Worm (Caenorhabditis elegans) whole organism, L4 larva: Measurements from ENCODE around the gene metr-1.

Experiments used
- F44E2.7 ChIP-seq: fragments of 200-800 bp; sonication (Bioruptor generic); IDR thresholded peaks from 2 replicates; pipeline ENCODE4 v2.1.2; 2022; ENCODE audit warnings: missing genetic modification characterization, missing compliant biosample characterization
- aha-1 ChIP-seq: fragments of 150-350 bp; peaks from one replicate; lab custom pipeline; 2014; ENCODE audit warnings: missing biosample characterization, missing genetic modification characterization
- aly-2 ChIP-seq: sonication (generic microtip); optimal IDR thresholded peaks from 2 replicates; lab custom pipeline; 2018; ENCODE audit warnings: missing biosample characterization, missing genetic modification characterization
- ama-1 ChIP-seq: fragments of 150-350 bp; optimal IDR thresholded peaks from 2 replicates; lab custom pipeline; 2014; ENCODE audit warnings: inconsistent platforms, mixed read lengths
- attf-4 ChIP-seq: sonication (generic microtip); optimal IDR thresholded peaks from 3 replicates; lab custom pipeline; 2017; ENCODE audit warnings: missing biosample characterization, missing genetic modification characterization
- ceh-20 ChIP-seq: fragments of 200-800 bp; sonication (Bioruptor generic); IDR thresholded peaks from 2 replicates; pipeline ENCODE4 v1.3.6; 2022; ENCODE audit warnings: missing genetic modification reagents, missing genetic modification characterization, missing compliant biosample characterization
- daf-12 ChIP-seq: fragments of 150-350 bp; optimal IDR thresholded peaks from 2 replicates; lab custom pipeline; 2014; ENCODE audit warnings: missing biosample characterization, missing genetic modification reagents, missing genetic modification characterization
- daf-16 ChIP-seq, 3 experiments: sonication (generic microtip); optimal IDR thresholded peaks; 2 replicates each; lab custom pipeline; 2016 to 2017; ENCODE audit warnings: missing genetic modification characterization in 3 of 3, missing genetic modification reagents in 3 of 3, mild to moderate bottlenecking in 2 of 3, missing compliant biosample characterization in 2 of 3, missing biosample characterization in 1 of 3, moderate library complexity in 1 of 3
- daf-19 ChIP-seq: fragments of 200-800 bp; sonication (Bioruptor generic); conservative IDR thresholded peaks from 2 replicates; pipeline ENCODE4 v1.3.6; 2022; ENCODE audit warnings: missing genetic modification characterization, missing compliant biosample characterization
- dmd-6 ChIP-seq: fragments of 200-800 bp; sonication (Bioruptor generic); IDR thresholded peaks from 2 replicates; pipeline ENCODE4 v1.3.6; 2022; ENCODE audit warnings: missing genetic modification reagents, missing genetic modification characterization, missing compliant biosample characterization
- dmd-8 ChIP-seq: fragments of 200-800 bp; sonication (Bioruptor generic); IDR thresholded peaks from 2 replicates; pipeline ENCODE4 v1.3.6; 2022; ENCODE audit warnings: missing genetic modification characterization, missing compliant biosample characterization
- dve-1 ChIP-seq: sonication (generic microtip); optimal IDR thresholded peaks from 2 replicates; lab custom pipeline; 2017; ENCODE audit warnings: antibody characterized with exemption, mild to moderate bottlenecking, missing genetic modification characterization, missing compliant biosample characterization; ENCODE audit not compliant: insufficient read depth
- hif-1 ChIP-seq, 2 experiments: sonication (generic microtip); optimal IDR thresholded peaks; 2 replicates each; lab custom pipeline; 2016 to 2017; ENCODE audit warnings: missing compliant biosample characterization in 2 of 2, missing genetic modification characterization in 2 of 2, missing genetic modification reagents in 2 of 2, missing genotype in 2 of 2, mild to moderate bottlenecking in 1 of 2
- hlh-11 ChIP-seq: fragments of 200-800 bp; sonication (Bioruptor generic); optimal IDR thresholded peaks from 2 replicates; lab custom pipeline; 2018; ENCODE audit warnings: mild to moderate bottlenecking, missing genetic modification characterization, missing compliant biosample characterization
- hlh-30 ChIP-seq: sonication (generic microtip); optimal IDR thresholded peaks from 2 replicates; lab custom pipeline; 2017; ENCODE audit warnings: antibody characterized with exemption, mild to moderate bottlenecking, missing genetic modification characterization, missing compliant biosample characterization; ENCODE audit not compliant: insufficient read depth
- hmg-1.1 ChIP-seq: fragments of 200-800 bp; sonication (Bioruptor generic); IDR thresholded peaks from 2 replicates; pipeline ENCODE4 v1.3.6; 2022; ENCODE audit warnings: missing genetic modification reagents, missing genetic modification characterization, missing compliant biosample characterization
- lin-1 ChIP-seq: fragments of 200-800 bp; sonication (Bioruptor generic); IDR thresholded peaks from 2 replicates; pipeline ENCODE4 v1.3.6; 2022; ENCODE audit warnings: missing genetic modification reagents, missing genetic modification characterization, missing compliant biosample characterization
- lin-38 ChIP-seq: fragments of 200-800 bp; sonication (Bioruptor generic); IDR thresholded peaks from 2 replicates; pipeline ENCODE4 v1.3.6; 2022; ENCODE audit warnings: missing genetic modification reagents, missing genetic modification characterization, missing compliant biosample characterization
- lsy-2 ChIP-seq, 2 experiments: fragments of 150-350 bp in 1 of 2; sonication (generic microtip) in 1 of 2; optimal IDR thresholded peaks; 2 replicates each; lab custom pipeline; 2014 to 2017; ENCODE audit warnings: missing biosample characterization in 2 of 2, missing genetic modification characterization in 2 of 2
- mdl-1 ChIP-seq, 2 experiments: fragments of 150-350 bp in 1 of 2; sonication (generic microtip) in 1 of 2; optimal IDR thresholded peaks; 2 replicates each; lab custom pipeline; 2014 to 2017; ENCODE audit warnings: missing biosample characterization in 2 of 2, missing genetic modification characterization in 2 of 2
- mep-1 ChIP-seq: fragments of 150-350 bp; sonication (generic microtip); optimal IDR thresholded peaks from 3 replicates; lab custom pipeline; 2014; ENCODE audit warnings: missing biosample characterization, missing genetic modification characterization
- nhr-10 ChIP-seq: fragments of 150-350 bp; optimal IDR thresholded peaks from 2 replicates; lab custom pipeline; 2014; ENCODE audit warnings: missing biosample characterization, missing genetic modification characterization
- nhr-102 ChIP-seq: sonication (generic microtip); optimal IDR thresholded peaks from 2 replicates; lab custom pipeline; 2016; ENCODE audit warnings: mild to moderate bottlenecking, missing genetic modification characterization, moderate library complexity, missing compliant biosample characterization
- nhr-111 ChIP-seq: fragments of 200-800 bp; sonication (Bioruptor generic); optimal IDR thresholded peaks from 2 replicates; lab custom pipeline; 2018; ENCODE audit warnings: mild to moderate bottlenecking, missing genetic modification characterization, missing compliant biosample characterization
- nhr-28 ChIP-seq: fragments of 150-350 bp; optimal IDR thresholded peaks from 2 replicates; lab custom pipeline; 2014; ENCODE audit warnings: missing biosample characterization, missing genetic modification characterization
- nhr-48 ChIP-seq: sonication (generic microtip); optimal IDR thresholded peaks from 2 replicates; lab custom pipeline; 2016; ENCODE audit warnings: mild to moderate bottlenecking, missing genetic modification characterization, missing compliant biosample characterization
- nhr-77 ChIP-seq: fragments of 150-350 bp; optimal IDR thresholded peaks from 2 replicates; lab custom pipeline; 2014; ENCODE audit warnings: missing biosample characterization, missing genetic modification characterization
- php-3 ChIP-seq: fragments of 200-800 bp; sonication (Bioruptor generic); IDR thresholded peaks from 2 replicates; pipeline ENCODE4 v1.3.6; 2022; ENCODE audit warnings: missing genetic modification reagents, missing genetic modification characterization, missing compliant biosample characterization
- pqm-1 ChIP-seq: sonication (generic microtip); optimal IDR thresholded peaks from 2 replicates; lab custom pipeline; 2017; ENCODE audit warnings: missing biosample characterization, missing genetic modification characterization
- saeg-2 ChIP-seq: fragments of 200-800 bp; sonication (Bioruptor generic); IDR thresholded peaks from 2 replicates; pipeline ENCODE4 v1.3.6; 2022; ENCODE audit warnings: missing genetic modification reagents, missing genetic modification characterization, missing compliant biosample characterization
- tra-1 ChIP-seq: fragments of 200-800 bp; sonication (Bioruptor generic); IDR thresholded peaks from 2 replicates; pipeline ENCODE4 v1.3.6; 2022; ENCODE audit warnings: missing genetic modification reagents, missing genetic modification characterization, missing compliant biosample characterization
- unc-130 ChIP-seq: sonication (generic microtip); optimal IDR thresholded peaks from 2 replicates; lab custom pipeline; 2016; ENCODE audit warnings: missing genetic modification reagents, missing genetic modification characterization, missing compliant biosample characterization
- zip-11 ChIP-seq: fragments of 200-800 bp; sonication (Bioruptor generic); IDR thresholded peaks from 2 replicates; pipeline ENCODE4 v1.3.6; 2022; ENCODE audit warnings: missing genetic modification characterization, missing compliant biosample characterization

The metr-1 gene

DNA sequence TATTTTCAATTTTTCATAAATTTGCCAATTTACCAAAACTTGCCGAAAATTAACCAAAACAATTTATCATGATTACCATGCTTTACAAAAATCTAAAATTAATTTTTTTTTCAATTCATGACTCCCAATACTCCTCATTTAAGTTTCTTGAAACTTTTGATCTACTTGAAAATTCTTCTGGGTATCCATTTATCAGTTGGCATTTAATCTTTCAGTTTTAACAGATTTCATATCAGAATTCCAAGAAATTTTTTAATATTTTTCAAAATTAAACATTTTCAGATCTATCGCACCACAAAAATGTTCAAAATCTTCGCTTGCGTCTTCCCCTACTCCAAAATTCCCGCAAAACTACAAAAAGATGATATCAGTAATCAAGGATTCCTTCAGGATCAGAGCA lies 2.4 kb upstream of the metr-1 start, which contains the start of gene Y19D2B.2:
TSS of gene Y19D2B.2 (plus strand) at position 301 of the 400 bp plus-strand sequence.
- TF ChIP-seq aha-1 (peak; percentile 13), zip-11 (no peak)

DNA sequence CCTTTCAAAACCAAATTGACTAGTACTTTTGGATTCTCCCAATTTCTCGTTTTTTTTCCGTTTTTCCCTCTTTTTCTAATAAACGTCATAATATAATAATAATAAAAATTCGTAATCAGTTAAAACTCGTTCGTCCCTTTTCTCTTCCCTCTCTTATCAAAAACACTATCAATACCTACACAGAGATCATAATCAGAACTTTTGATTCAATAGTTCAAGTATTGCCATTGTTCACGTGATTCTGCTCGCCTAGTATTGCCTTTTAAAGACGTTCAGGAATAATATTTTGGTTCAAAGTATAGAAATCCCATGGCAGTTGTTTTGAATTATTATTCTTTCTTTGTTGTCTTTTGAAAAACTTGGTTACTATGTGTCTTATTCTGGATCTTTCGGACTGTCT lies 1.7 kb upstream of the metr-1 start:
- TF ChIP-seq nhr-48 (tag; lab: Kevin White, UChicago) = peak; percentile 57
- TF ChIP-seq saeg-2 (GFP tag; lab: Robert Waterston, UW) = peak; percentile 21; the same call in 1 of the 2 replicates
- TF ChIP-seq hif-1 (tag; optimal IDR thresholded peaks at IDR 0.05; lab: Kevin White, UChicago) = peak in 1 of 2 experiments; percentile 56
- peak; percentile 83 for TF ChIP-seq aha-1
- TF ChIP-seq dmd-6 (GFP tag; lab: Robert Waterston, UW) = peak; percentile 89
- TF ChIP-seq php-3 (GFP tag; lab: Robert Waterston, UW) = peak; percentile 91
- peak in 1 of 2 experiments; percentile 32 for TF ChIP-seq lsy-2 (tag; optimal IDR thresholded peaks at IDR 0.05; lab: Kevin White, UChicago)
- TF ChIP-seq nhr-77 (tag; lab: Kevin White, UChicago) = peak; percentile 84
- TF ChIP-seq mep-1 = peak; percentile 63
- TF ChIP-seq hmg-1.1 (GFP tag; lab: Robert Waterston, UW) = no peak
- no peak for TF ChIP-seq aly-2 (tag; lab: Kevin White, UChicago)
- TF ChIP-seq nhr-28 (tag; lab: Kevin White, UChicago) = peak; percentile 97
- TF ChIP-seq hlh-11 (tag; lab: Kevin White, UChicago) = peak; percentile 80
- peak; percentile 93 for TF ChIP-seq dve-1 (tag; lab: Kevin White, UChicago)
- TF ChIP-seq pqm-1 = peak; percentile 93
- peak; percentile 13; the same call in 1 of the 2 replicates for TF ChIP-seq lin-1 (GFP tag; lab: Robert Waterston, UW)
- TF ChIP-seq daf-16 (GFP tag; optimal IDR thresholded peaks at IDR 0.05; lab: Kevin White, UChicago) = no peak
- TF ChIP-seq daf-16 (tag; optimal IDR thresholded peaks at IDR 0.05; lab: Kevin White, UChicago) = peak; percentile 98
- no peak for TF ChIP-seq daf-12 (tag; lab: Kevin White, UChicago)
- TF ChIP-seq nhr-102 (tag; lab: Kevin White, UChicago) = peak; percentile 37
- no peak for TF ChIP-seq unc-130 (GFP tag; lab: Kevin White, UChicago)
- TF ChIP-seq nhr-10 (tag; lab: Kevin White, UChicago) = peak; percentile 28
- TF ChIP-seq ceh-20 (GFP tag; lab: Robert Waterston, UW) = no peak
- TF ChIP-seq mdl-1 (tag; optimal IDR thresholded peaks at IDR 0.05; lab: Kevin White, UChicago) = peak in 1 of 2 experiments; percentile 82
- peak; percentile 33; the same call in 1 of the 2 replicates for TF ChIP-seq tra-1 (GFP tag; lab: Robert Waterston, UW)
- TF ChIP-seq hlh-30 (tag; lab: Kevin White, UChicago) = peak; percentile 78
- TF ChIP-seq nhr-111 = no peak

DNA sequence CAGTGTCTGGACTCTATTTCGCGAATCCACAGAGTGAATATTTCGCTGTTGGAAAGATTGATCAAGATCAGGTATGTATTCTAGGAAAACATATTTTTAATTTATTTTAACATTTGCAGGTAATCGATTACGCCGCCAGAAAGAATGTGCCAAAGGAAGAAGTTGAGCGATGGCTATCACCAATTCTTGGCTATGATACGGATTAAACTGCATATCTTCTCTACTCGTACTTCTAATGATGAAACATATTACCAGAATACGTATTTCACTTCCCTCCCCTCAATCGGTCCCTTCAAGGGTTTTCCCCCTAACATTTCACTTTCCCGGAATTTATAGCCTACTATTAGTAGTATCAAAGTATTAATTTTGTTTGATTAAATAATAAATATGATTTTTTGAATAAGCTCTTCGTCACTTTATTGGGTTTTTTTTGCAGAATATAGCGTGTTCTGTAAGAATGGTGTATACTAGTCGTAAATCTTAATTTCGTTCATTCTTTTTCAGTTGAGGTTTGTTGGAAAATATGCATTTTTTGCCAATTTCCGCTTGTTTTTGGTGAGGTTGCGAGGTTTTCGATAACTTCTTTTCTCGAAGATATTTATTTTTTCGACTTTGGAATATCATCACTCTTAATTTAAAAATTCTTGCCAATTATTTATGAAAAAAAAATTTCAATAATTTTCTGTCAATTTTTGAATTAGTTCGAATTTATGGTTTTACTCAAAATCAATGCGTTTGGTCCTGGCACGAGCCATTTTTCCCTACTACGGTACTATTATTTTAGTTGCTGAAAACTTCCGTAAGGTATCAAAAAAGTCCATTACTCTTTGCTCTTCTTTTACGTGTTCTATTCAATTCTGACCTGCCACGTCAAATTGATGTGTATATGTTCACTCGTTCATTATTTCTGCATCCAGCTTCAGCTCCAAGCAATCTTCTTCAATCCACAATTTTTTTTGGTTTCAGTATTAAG lies 4.6 kb downstream of the metr-1 start:
- TF ChIP-seq daf-19 = no peak
- peak; percentile 5 for TF ChIP-seq nhr-111
- TF ChIP-seq hif-1 (tag; optimal IDR thresholded peaks at IDR 0.05; lab: Kevin White, UChicago) = peak in 1 of 2 experiments; percentile 22
- TF ChIP-seq php-3 (GFP tag; lab: Robert Waterston, UW) = peak; percentile 35; the same call in 1 of the 2 replicates
- TF ChIP-seq ceh-20 (GFP tag; lab: Robert Waterston, UW) = 0 out of 2 replicates have a peak, but pooled peaks have one; percentile 7
- TF ChIP-seq lsy-2 (tag; optimal IDR thresholded peaks at IDR 0.05; lab: Kevin White, UChicago) = no peak
- TF ChIP-seq F44E2.7 = 0 out of 2 replicates have a peak, but pooled peaks have one; percentile 62
- TF ChIP-seq ama-1 (lab: Kevin White, UChicago) = peak; percentile 62
- TF ChIP-seq dmd-6 (GFP tag; lab: Robert Waterston, UW) = peak; percentile 13; the same call in 1 of the 2 replicates
- TF ChIP-seq dmd-8 (GFP tag; lab: Robert Waterston, UW) = no peak
- no peak for TF ChIP-seq attf-4 (tag; lab: Kevin White, UChicago)
- TF ChIP-seq aha-1 = peak; percentile 95
- peak; percentile 33; the same call in 1 of the 2 replicates for TF ChIP-seq lin-38 (GFP tag; lab: Robert Waterston, UW)
- TF ChIP-seq, all 104 proteins: peak for 9
